Worm (Caenorhabditis elegans) whole organism, midembryonic: ENCODE data around the gene cyp-35A5.

ENCODE experiments used
- T22C8.4 ChIP-seq: fragments of 200-800 bp; sonication (Bioruptor generic); IDR thresholded peaks from 2 replicates; pipeline ENCODE4 v1.3.6; 2022; ENCODE audit warnings: missing genetic modification characterization, missing compliant biosample characterization
- cog-1 ChIP-seq: sonication (generic microtip); optimal IDR thresholded peaks from 2 replicates; lab custom pipeline; 2016; ENCODE audit warnings: missing genetic modification characterization, missing compliant biosample characterization
- flt-1 ChIP-seq: fragments of 200-800 bp; sonication (Bioruptor generic); IDR thresholded peaks from 2 replicates; pipeline ENCODE4 v1.3.6; 2022; ENCODE audit warnings: missing genetic modification characterization, missing compliant biosample characterization
- klf-2 ChIP-seq: fragments of 200-800 bp; sonication (Bioruptor generic); conservative IDR thresholded peaks from 2 replicates; pipeline ENCODE4 v1.3.6; 2022; ENCODE audit warnings: missing genetic modification reagents, missing genetic modification characterization, missing compliant biosample characterization
- med-1 ChIP-seq: sonication (generic microtip); optimal IDR thresholded peaks from 2 replicates; lab custom pipeline; 2017; ENCODE audit warnings: missing genetic modification characterization, mild to moderate bottlenecking, missing compliant biosample characterization, antibody characterized with exemption, missing genetic modification reagents; ENCODE audit not compliant: insufficient read depth
- ref-1 ChIP-seq: fragments of 200-800 bp; sonication (Bioruptor generic); conservative IDR thresholded peaks from 2 replicates; pipeline ENCODE4 v1.3.6; 2022; ENCODE audit warnings: missing genetic modification reagents, missing genetic modification characterization, missing compliant biosample characterization
- tab-1 ChIP-seq: fragments of 200-800 bp; sonication (Bioruptor generic); IDR thresholded peaks from 2 replicates; pipeline ENCODE4 v1.3.6; 2022; ENCODE audit warnings: missing genetic modification characterization, missing compliant biosample characterization
- ztf-23 ChIP-seq: fragments of 200-800 bp; sonication (Bioruptor generic); IDR thresholded peaks from 2 replicates; pipeline ENCODE4 v1.3.6; 2022; ENCODE audit warnings: missing genetic modification reagents, missing genetic modification characterization, missing compliant biosample characterization
- ztf-29 ChIP-seq: fragments of 200-800 bp; sonication (Bioruptor generic); IDR thresholded peaks from 2 replicates; pipeline ENCODE4 v1.3.6; 2022; ENCODE audit warnings: missing genetic modification reagents, missing genetic modification characterization, missing compliant biosample characterization

DNA sequence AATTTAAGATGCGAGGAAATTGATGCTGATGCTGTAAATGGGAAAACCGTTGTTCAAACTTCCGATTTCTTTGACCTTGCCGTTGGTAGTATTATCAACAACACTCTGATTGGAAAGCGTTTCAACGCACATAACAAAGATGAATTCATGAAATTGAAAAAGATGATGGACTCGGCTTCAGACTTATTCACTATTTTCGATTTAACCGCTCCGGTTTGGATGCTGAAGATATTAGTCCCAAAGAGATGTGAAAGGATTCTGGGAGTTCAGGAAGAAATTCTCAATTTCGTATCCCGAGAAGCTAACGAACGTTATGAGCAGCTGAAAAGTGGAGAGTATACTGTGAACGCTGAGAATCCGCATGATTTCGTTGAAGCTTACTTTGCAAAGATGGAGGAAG is 7.2 kb downstream of the cyp-35A5 start:
- TF ChIP-seq T22C8.4 (GFP tag; lab: Robert Waterston, UW) (no peak), cog-1 (tag; lab: Kevin White, UChicago) (no peak), ztf-23 (no peak), ztf-29 (GFP tag; lab: Robert Waterston, UW) (no peak), med-1 (GFP tag; lab: Kevin White, UChicago) (no peak), flt-1 (no peak), klf-2 (GFP tag; lab: Robert Waterston, UW) (no peak), ref-1 (GFP tag; lab: Robert Waterston, UW) (no peak), tab-1 (GFP tag; lab: Robert Waterston, UW) (no peak)
